Worm (Caenorhabditis elegans): ENCODE measurements around the gene elt-4.

DNA sequence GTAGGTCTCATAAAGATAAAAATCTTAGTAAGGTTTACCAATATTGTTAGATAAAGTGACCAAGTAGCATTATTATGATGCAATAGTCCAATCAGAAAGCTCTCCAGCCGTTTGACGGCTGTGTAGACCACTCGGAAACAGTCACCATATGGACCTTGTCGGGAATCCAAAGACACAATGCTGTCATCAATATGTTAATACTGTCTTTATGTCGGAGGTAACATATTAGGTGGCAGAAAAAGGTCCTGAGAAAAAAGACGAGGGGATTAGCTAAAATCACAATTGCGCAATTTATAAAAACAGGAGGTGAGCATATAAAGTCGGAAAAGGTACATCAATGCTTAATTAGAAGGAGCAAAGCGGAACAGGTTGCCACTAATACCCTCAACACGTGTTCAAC lies 32.6 kb downstream of the elt-4 start:
- no peak for TF ChIP-seq tab-1 (GFP tag; IDR thresholded peaks at IDR 0.05)
- no peak for TF ChIP-seq ztf-29 (GFP tag; IDR thresholded peaks at IDR 0.05)
- no peak for TF ChIP-seq klf-2 (GFP tag; conservative IDR thresholded peaks at IDR 0.05)

All from whole organism, midembryonic.